Worm (Caenorhabditis elegans): ENCODE data around the gene cyp-35D1.

Gene cyp-35D1

ce11 chrV:16024917-16025316 is 44.1 kb upstream of the cyp-35D1 start:
- TF ChIP-seq set-16 (GFP tag; IDR thresholded peaks at IDR 0.05) = peak; percentile 67
- TF ChIP-seq T20F7.1 (GFP tag; optimal IDR thresholded peaks at IDR 0.05) = no peak

ce11 chrV:16029237-16029636 is 39.8 kb upstream of the cyp-35D1 start:
- TF ChIP-seq hlh-11 (tag; optimal IDR thresholded peaks at IDR 0.05) (no peak), lin-38 (GFP tag; IDR thresholded peaks at IDR 0.05) (no peak), set-16 (GFP tag; IDR thresholded peaks at IDR 0.05) (no peak), ceh-44 (GFP tag; IDR thresholded peaks at IDR 0.05) (no peak), nhr-28 (tag; optimal IDR thresholded peaks at IDR 0.05) (no peak), gei-8 (GFP tag; optimal IDR thresholded peaks at IDR 0.05) (no peak), tag-97 (GFP tag; IDR thresholded peaks at IDR 0.05) (no peak), ceh-28 (tag; optimal IDR thresholded peaks at IDR 0.05) (no peak), nhr-10 (tag; optimal IDR thresholded peaks at IDR 0.05) (no peak), sdz-12 (GFP tag; optimal IDR thresholded peaks at IDR 0.05) (no peak), unc-39 (tag; optimal IDR thresholded peaks at IDR 0.05) (no peak), nhr-76 (tag; optimal IDR thresholded peaks at IDR 0.05) (no peak), ctbp-1 (GFP tag; IDR thresholded peaks at IDR 0.05) (no peak)

- TF ChIP-seq saeg-2 (GFP tag; IDR thresholded peaks at IDR 0.05) = no peak
- TF ChIP-seq arid-1 (GFP tag; conservative IDR thresholded peaks at IDR 0.05) = no peak
- no peak for TF ChIP-seq dpl-1 (GFP tag; optimal IDR thresholded peaks at IDR 0.05)
Observed at ce11 chrV:16031571-16031970, 37.5 kb upstream of the cyp-35D1 start, which contains the start of gene T10C6.7. Gene T10C6.7 (minus strand): TSS chrV:16031713.

- no peak for TF ChIP-seq ces-1 (GFP tag; optimal IDR thresholded peaks at IDR 0.05)
- no peak for TF ChIP-seq attf-4 (tag; optimal IDR thresholded peaks at IDR 0.05)
- TF ChIP-seq jun-1 (tag; optimal IDR thresholded peaks at IDR 0.05) = no peak
- no peak for TF ChIP-seq spr-3 (GFP tag; optimal IDR thresholded peaks at IDR 0.05)
- TF ChIP-seq F37D6.2 (tag; optimal IDR thresholded peaks at IDR 0.05) = no peak
- TF ChIP-seq daf-8 (GFP tag; IDR thresholded peaks at IDR 0.05) = no peak
- no peak for TF ChIP-seq hlh-11 (tag; optimal IDR thresholded peaks at IDR 0.05)
- TF ChIP-seq unc-62 (GFP tag; optimal IDR thresholded peaks at IDR 0.05 in 1 of 2) = peak in 1 of 2 experiments; percentile 97
- no peak for TF ChIP-seq unc-62 (tag; optimal IDR thresholded peaks at IDR 0.05)
- TF ChIP-seq zfp-3 (GFP tag; conservative IDR thresholded peaks at IDR 0.05) = no peak
- TF ChIP-seq aha-1 (tag) = peak; percentile 79
- TF ChIP-seq rbr-2 (tag; optimal IDR thresholded peaks at IDR 0.05) = no peak
- no peak for TF ChIP-seq ztf-7 (tag; optimal IDR thresholded peaks at IDR 0.05)
- TF ChIP-seq daf-12 (tag; optimal IDR thresholded peaks at IDR 0.05) = no peak
- 0 out of 2 replicates have a peak, but pooled peaks have one; percentile 8 for TF ChIP-seq snpc-1.2 (GFP tag; IDR thresholded peaks at IDR 0.05)
- no peak for TF ChIP-seq sdz-12 (GFP tag; optimal IDR thresholded peaks at IDR 0.05)
- TF ChIP-seq mes-2 (tag; optimal IDR thresholded peaks at IDR 0.05; ENCODE audit: poor library complexity, severe bottlenecking) = no peak
- TF ChIP-seq dmd-8 (GFP tag; IDR thresholded peaks at IDR 0.05) = no peak
Observed at ce11 chrV:16032761-16033160, 36.3 kb upstream of the cyp-35D1 start, which contains the start of gene T10C6.16. Gene T10C6.16 (minus strand): TSS chrV:16033005.

- TF ChIP-seq ZK546.5 (tag; optimal IDR thresholded peaks at IDR 0.05) (no peak), set-16 (GFP tag; IDR thresholded peaks at IDR 0.05) (peak; percentile 54), lin-39 (tag; optimal IDR thresholded peaks at IDR 0.05) (no peak)
Observed at ce11 chrV:16033491-16033890, 35.5 kb upstream of the cyp-35D1 start.
